Worm (Caenorhabditis elegans): Measurements from ENCODE around the gene gba-3.

DNA sequence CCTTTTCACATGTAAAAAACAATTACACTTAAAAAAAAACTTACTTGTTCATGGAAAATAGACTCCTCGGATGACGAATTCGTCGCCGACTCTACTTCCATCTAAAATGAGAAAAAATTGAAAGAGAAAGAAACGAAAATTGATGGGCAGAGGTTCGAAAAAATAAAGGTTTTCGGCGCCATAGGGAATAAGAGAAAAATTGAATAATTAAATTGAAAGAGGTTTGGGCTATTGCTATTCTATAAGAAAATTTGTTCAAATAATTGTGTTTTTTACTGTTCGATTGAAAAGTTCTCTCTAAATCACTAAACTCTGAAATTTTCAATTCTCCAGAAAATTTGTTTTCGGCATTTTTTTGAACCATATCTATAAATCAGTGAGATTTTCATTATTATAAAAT is 10.1 kb downstream of the gba-3 start, which contains the start of gene rabr-2:
- TF ChIP-seq klf-2 (GFP tag; conservative IDR thresholded peaks at IDR 0.05) (no peak), tab-1 (GFP tag; IDR thresholded peaks at IDR 0.05) (no peak), flt-1 (GFP tag; IDR thresholded peaks at IDR 0.05) (no peak), cog-1 (tag; optimal IDR thresholded peaks at IDR 0.05) (no peak), med-1 (GFP tag; optimal IDR thresholded peaks at IDR 0.05; ENCODE audit: insufficient read depth) (no peak), ztf-29 (GFP tag; IDR thresholded peaks at IDR 0.05) (no peak), ztf-23 (GFP tag; IDR thresholded peaks at IDR 0.05) (no peak), ref-1 (GFP tag; conservative IDR thresholded peaks at IDR 0.05) (no peak)

All from whole organism, midembryonic.